Fruit fly (Drosophila melanogaster) whole organism, embryonic: ENCODE data around the gene caup.

Source experiments
- Abd-B ChIP-seq: fragments of 200-800 bp; sonication (Bioruptor generic); optimal IDR thresholded peaks from 2 replicates; lab custom pipeline; 2018; ENCODE audit warnings: missing biosample characterization, mild to moderate bottlenecking, missing genetic modification characterization, moderate library complexity
- Atf3 ChIP-seq: fragments of 200-800 bp; sonication (Bioruptor generic); optimal IDR thresholded peaks from 3 replicates; lab custom pipeline; 2016; ENCODE audit warnings: missing biosample characterization, missing genetic modification characterization
- CG10267 ChIP-seq: fragments of 200-800 bp; sonication (Bioruptor generic); optimal IDR thresholded peaks from 2 replicates; lab custom pipeline; 2018; ENCODE audit warnings: missing biosample characterization, mild to moderate bottlenecking, missing genetic modification characterization, moderate library complexity
- CG10565 ChIP-seq: fragments of 200-800 bp; sonication (Bioruptor generic); optimal IDR thresholded peaks from 3 replicates; lab custom pipeline; 2016; ENCODE audit warnings: missing biosample characterization, mild to moderate bottlenecking, missing genetic modification characterization
- CG11560 ChIP-seq: fragments of 200-800 bp; sonication (Bioruptor generic); IDR thresholded peaks from 3 replicates; pipeline ENCODE4 v1.3.6; 2022; ENCODE audit warnings: missing biosample characterization, missing genetic modification characterization
- CG13424 ChIP-seq: fragments of 200-800 bp; sonication (Bioruptor generic); optimal IDR thresholded peaks from 2 replicates; lab custom pipeline; 2019; ENCODE audit warnings: missing biosample characterization, mild to moderate bottlenecking, missing genetic modification characterization, moderate library complexity
- CG14667 ChIP-seq: fragments of 200-800 bp; sonication (Bioruptor generic); IDR thresholded peaks from 2 replicates; pipeline ENCODE4 v1.3.6; 2022; ENCODE audit warnings: missing biosample characterization, missing genetic modification characterization
- CG1602 ChIP-seq: fragments of 200-800 bp; sonication (Bioruptor generic); optimal IDR thresholded peaks from 3 replicates; lab custom pipeline; 2016; ENCODE audit warnings: missing biosample characterization, missing genetic modification characterization
- CG17328 ChIP-seq: fragments of 200-800 bp; sonication (Bioruptor generic); IDR thresholded peaks from 2 replicates; pipeline ENCODE4 v1.3.6; 2022; ENCODE audit warnings: missing biosample characterization, missing genetic modification characterization
- CG17802 ChIP-seq: fragments of 200-800 bp; sonication (Bioruptor generic); optimal IDR thresholded peaks from 2 replicates; lab custom pipeline; 2018; ENCODE audit warnings: missing biosample characterization, mild to moderate bottlenecking, missing genetic modification characterization, moderate library complexity
- CG17829 ChIP-seq: fragments of 200-800 bp; optimal IDR thresholded peaks from 2 replicates; lab custom pipeline; 2019; ENCODE audit warnings: missing biosample characterization, mild to moderate bottlenecking, missing genetic modification characterization, moderate library complexity
- CG18476 ChIP-seq: fragments of 200-800 bp; sonication (Bioruptor generic); optimal IDR thresholded peaks from 2 replicates; lab custom pipeline; 2016; ENCODE audit warnings: missing biosample characterization, mild to moderate bottlenecking, missing genetic modification characterization
- CG18599 ChIP-seq: fragments of 200-800 bp; sonication (Bioruptor generic); optimal IDR thresholded peaks from 3 replicates; lab custom pipeline; 2017; ENCODE audit warnings: missing biosample characterization, missing genetic modification characterization, mild to moderate bottlenecking, moderate library complexity, missing genetic modification reagents
- CG2120 ChIP-seq: fragments of 200-800 bp; sonication (Bioruptor generic); optimal IDR thresholded peaks from 3 replicates; lab custom pipeline; 2016; ENCODE audit warnings: missing biosample characterization, missing genetic modification characterization
- CG3407 ChIP-seq: fragments of 200-800 bp; sonication (Bioruptor generic); optimal IDR thresholded peaks from 2 replicates; lab custom pipeline; 2018; ENCODE audit warnings: missing biosample characterization, mild to moderate bottlenecking, missing genetic modification characterization
- CG34224 ChIP-seq: fragments of 200-800 bp; sonication (Bioruptor generic); IDR thresholded peaks from 3 replicates; pipeline ENCODE4 v1.3.6; 2022; ENCODE audit warnings: missing biosample characterization, missing genetic modification characterization; ENCODE audit not compliant: partially characterized antibody
- CG4328 ChIP-seq: fragments of 200-800 bp; sonication (Bioruptor generic); optimal IDR thresholded peaks from 3 replicates; lab custom pipeline; 2017; ENCODE audit warnings: missing biosample characterization, missing genetic modification reagents, missing genetic modification characterization
- CG4360 ChIP-seq: fragments of 200-800 bp; sonication (Bioruptor generic); IDR thresholded peaks from 2 replicates; pipeline ENCODE4 v1.3.6; 2022; ENCODE audit warnings: missing biosample characterization, missing genetic modification characterization
- CG5245 ChIP-seq: fragments of 200-800 bp; sonication (Bioruptor generic); optimal IDR thresholded peaks from 3 replicates; lab custom pipeline; 2016; ENCODE audit warnings: missing biosample characterization, missing genetic modification characterization
- CG6813 ChIP-seq: fragments of 200-800 bp; sonication (Bioruptor generic); optimal IDR thresholded peaks from 2 replicates; lab custom pipeline; 2017; ENCODE audit warnings: missing biosample characterization, missing genetic modification characterization, mild to moderate bottlenecking, moderate library complexity, missing genetic modification reagents
- D19A ChIP-seq: fragments of 200-800 bp; optimal IDR thresholded peaks from 3 replicates; lab custom pipeline; 2019; ENCODE audit warnings: missing biosample characterization, mild to moderate bottlenecking, missing genetic modification characterization, moderate library complexity
- ERR ChIP-seq: fragments of 200-800 bp; sonication (Bioruptor generic); optimal IDR thresholded peaks from 2 replicates; lab custom pipeline; 2016; ENCODE audit warnings: missing biosample characterization, missing genetic modification characterization
- NK7.1 ChIP-seq: fragments of 200-800 bp; sonication (Bioruptor generic); optimal IDR thresholded peaks from 3 replicates; lab custom pipeline; 2016; ENCODE audit warnings: missing biosample characterization, missing genetic modification characterization
- Nf-YB ChIP-seq: fragments of 200-800 bp; sonication (Bioruptor generic); optimal IDR thresholded peaks from 3 replicates; lab custom pipeline; 2019; ENCODE audit warnings: missing biosample characterization, mild to moderate bottlenecking, missing genetic modification characterization, moderate library complexity
- Oli ChIP-seq: fragments of 200-800 bp; sonication (Bioruptor generic); optimal IDR thresholded peaks from 2 replicates; lab custom pipeline; 2018; ENCODE audit warnings: missing biosample characterization, mild to moderate bottlenecking, missing genetic modification characterization, moderate library complexity
- Rfx ChIP-seq: fragments of 200-800 bp; sonication (Bioruptor generic); IDR thresholded peaks from 2 replicates; pipeline ENCODE4 v1.3.6; 2022; ENCODE audit warnings: missing biosample characterization, missing genetic modification characterization
- Side ChIP-seq: fragments of 200-800 bp; sonication (Bioruptor generic); optimal IDR thresholded peaks from 2 replicates; lab custom pipeline; 2016; ENCODE audit warnings: missing biosample characterization, missing genetic modification characterization
- Sry-δ ChIP-seq: fragments of 200-800 bp; sonication (Bioruptor generic); optimal IDR thresholded peaks from 2 replicates; lab custom pipeline; 2016; ENCODE audit warnings: missing biosample characterization, missing genetic modification characterization
- ci ChIP-seq: fragments of 200-800 bp; sonication (Bioruptor generic); IDR thresholded peaks from 3 replicates; pipeline ENCODE4 v1.3.6; 2022; ENCODE audit warnings: missing biosample characterization, missing genetic modification characterization
- cwo ChIP-seq: fragments of 200-800 bp; sonication (Bioruptor generic); optimal IDR thresholded peaks from 3 replicates; lab custom pipeline; 2017; ENCODE audit warnings: missing biosample characterization, missing genetic modification characterization, mild to moderate bottlenecking, moderate library complexity, missing genetic modification reagents
- dpn ChIP-seq, 2 experiments: fragments of 200-800 bp; sonication (Bioruptor generic); optimal IDR thresholded peaks; 3 replicates each; lab custom pipeline; 2016; ENCODE audit warnings: missing biosample characterization in 2 of 2, missing genetic modification characterization in 2 of 2
- ems ChIP-seq: fragments of 200-800 bp; sonication (Bioruptor generic); optimal IDR thresholded peaks from 3 replicates; lab custom pipeline; 2016; ENCODE audit warnings: missing biosample characterization, missing genetic modification characterization
- gce ChIP-seq: fragments of 200-800 bp; sonication (Bioruptor generic); IDR thresholded peaks from 3 replicates; pipeline ENCODE4 v1.3.6; 2022; ENCODE audit warnings: missing biosample characterization, missing genetic modification characterization
- gfzf ChIP-seq: fragments of 200-800 bp; sonication (Bioruptor generic); optimal IDR thresholded peaks from 2 replicates; lab custom pipeline; 2016; ENCODE audit warnings: missing biosample characterization, mild to moderate bottlenecking, missing genetic modification characterization, moderate library complexity
- hb ChIP-seq: fragments of 200-800 bp; sonication (Bioruptor generic); IDR thresholded peaks from 3 replicates; pipeline ENCODE4 v1.3.6; 2022; ENCODE audit warnings: missing biosample characterization, missing genetic modification characterization; ENCODE audit not compliant: partially characterized antibody
- hbn ChIP-seq: fragments of 200-800 bp; sonication (Bioruptor generic); IDR thresholded peaks from 2 replicates; pipeline ENCODE4 v1.3.6; 2022; ENCODE audit warnings: missing biosample characterization, missing genetic modification characterization; ENCODE audit not compliant: partially characterized antibody
- her ChIP-seq: fragments of 200-800 bp; sonication (Bioruptor generic); optimal IDR thresholded peaks from 2 replicates; lab custom pipeline; 2016; ENCODE audit warnings: missing biosample characterization, missing genetic modification characterization
- lbe ChIP-seq: fragments of 200-800 bp; sonication (Bioruptor generic); optimal IDR thresholded peaks from 2 replicates; lab custom pipeline; 2016; ENCODE audit warnings: missing biosample characterization, mild to moderate bottlenecking, missing genetic modification characterization
- otp ChIP-seq: fragments of 200-800 bp; sonication (Bioruptor generic); IDR thresholded peaks from 3 replicates; pipeline ENCODE4, ENCODE4 v1.3.6; 2022; ENCODE audit warnings: missing biosample characterization, missing genetic modification characterization
- pb ChIP-seq: fragments of 200-800 bp; sonication (Bioruptor generic); optimal IDR thresholded peaks from 3 replicates; lab custom pipeline; 2016; ENCODE audit warnings: missing biosample characterization, missing genetic modification characterization
- phol ChIP-seq: fragments of 200-800 bp; sonication (Bioruptor generic); optimal IDR thresholded peaks from 3 replicates; lab custom pipeline; 2018; ENCODE audit warnings: missing biosample characterization, mild to moderate bottlenecking, missing genetic modification characterization, moderate library complexity
- pum ChIP-seq: fragments of 200-800 bp; sonication (Bioruptor generic); optimal IDR thresholded peaks from 2 replicates; lab custom pipeline; 2016; ENCODE audit warnings: missing biosample characterization, missing genetic modification characterization
- repo ChIP-seq: fragments of 200-800 bp; sonication (Bioruptor generic); optimal IDR thresholded peaks from 2 replicates; lab custom pipeline; 2016; ENCODE audit warnings: missing biosample characterization, missing genetic modification characterization
- ro ChIP-seq: fragments of 200-800 bp; sonication (Bioruptor generic); IDR thresholded peaks from 2 replicates; pipeline ENCODE4 v1.3.6; 2022; ENCODE audit warnings: missing biosample characterization, missing genetic modification characterization
- sc ChIP-seq, 3 experiments: fragments of >200 bp in 2 of 3; fragments of 200-800 bp in 1 of 3; sonication (Bioruptor generic) in 1 of 3; optimal IDR thresholded peaks; 2 replicates in 2 of 3; 3 replicates in 1 of 3; lab custom pipeline; 2017; ENCODE audit warnings: mild to moderate bottlenecking in 1 of 3, missing biosample characterization in 1 of 3, missing genetic modification characterization in 1 of 3, missing genetic modification reagents in 1 of 3
- schlank ChIP-seq: fragments of 200-800 bp; sonication (Bioruptor generic); optimal IDR thresholded peaks from 2 replicates; lab custom pipeline; 2018; ENCODE audit warnings: missing biosample characterization, mild to moderate bottlenecking, missing genetic modification characterization
- sd ChIP-seq: fragments of 200-800 bp; sonication (Bioruptor generic); optimal IDR thresholded peaks from 3 replicates; lab custom pipeline; 2018; ENCODE audit warnings: missing biosample characterization, mild to moderate bottlenecking, missing genetic modification characterization, moderate library complexity
- slou ChIP-seq: fragments of 200-800 bp; sonication (Bioruptor generic); optimal IDR thresholded peaks from 3 replicates; lab custom pipeline; 2016; ENCODE audit warnings: missing biosample characterization, missing genetic modification characterization
- tio ChIP-seq: fragments of 200-800 bp; sonication (Bioruptor generic); optimal IDR thresholded peaks from 2 replicates; lab custom pipeline; 2017; ENCODE audit warnings: missing biosample characterization, missing genetic modification characterization, inconsistent platforms
- z ChIP-seq: fragments of 200-800 bp; sonication (Bioruptor generic); IDR thresholded peaks from 3 replicates; pipeline ENCODE4 v1.3.6; 2022; ENCODE audit warnings: missing biosample characterization, missing genetic modification characterization

caup gene

dm6 chr3L:12618824-12619370 lies 9.5 kb downstream of the caup start (continued):
- no peak for TF ChIP-seq gce (GFP tag; lab: Robert Waterston, UW)
- peak; percentile 38; the same call in 1 of the 2 replicates for TF ChIP-seq CG14667 (GFP tag; lab: Robert Waterston, UW)
- TF ChIP-seq repo (GFP tag; lab: Kevin White, UChicago), result no peak
- no peak for TF ChIP-seq Oli (tag; lab: Kevin White, UChicago)
- TF ChIP-seq D19A (tag; lab: Kevin White, UChicago), result peak; percentile 28
- TF ChIP-seq hbn, result no peak
- no peak for TF ChIP-seq ERR (GFP tag; lab: Kevin White, UChicago)
- TF ChIP-seq phol (tag; lab: Kevin White, UChicago), result peak; percentile 23
- TF ChIP-seq her, result no peak
- no peak for TF ChIP-seq Abd-B (GFP tag; lab: Kevin White, UChicago)
- no peak for TF ChIP-seq CG3407
- no peak for TF ChIP-seq CG6813
- no peak for TF ChIP-seq schlank (tag; lab: Kevin White, UChicago)
- peak; percentile 8 for TF ChIP-seq CG17829 (tag; lab: Kevin White, UChicago)
- no peak for TF ChIP-seq hb (GFP tag; lab: Robert Waterston, UW)
- no peak for TF ChIP-seq CG17802 (tag; lab: Kevin White, UChicago)
- TF ChIP-seq slou, result no peak
- TF ChIP-seq cwo, result no peak
- no peak for TF ChIP-seq CG11560 (tag; lab: Robert Waterston, UW)
- TF ChIP-seq CG5245 (GFP tag; lab: Kevin White, UChicago), result peak; percentile 27
- TF ChIP-seq ro, result no peak
- no peak for TF ChIP-seq sd (tag; lab: Kevin White, UChicago)
- TF ChIP-seq CG17328 (GFP tag; lab: Robert Waterston, UW), result 0 out of 2 replicates have a peak, but pooled peaks have one; percentile 30
- no peak for TF ChIP-seq CG34224 (GFP tag; lab: Robert Waterston, UW)
- no peak for TF ChIP-seq ems (GFP tag; lab: Kevin White, UChicago)
- TF ChIP-seq CG4360, result no peak
- TF ChIP-seq z (GFP tag; lab: Robert Waterston, UW), result no peak
- no peak for TF ChIP-seq CG1602
- no peak for TF ChIP-seq tio (GFP tag; lab: Kevin White, UChicago)
- TF ChIP-seq NK7.1 (GFP tag; lab: Kevin White, UChicago), result no peak
- TF ChIP-seq pum, result no peak
- TF ChIP-seq CG4328, result no peak
- no peak for TF ChIP-seq Atf3 (GFP tag; lab: Kevin White, UChicago)
- no peak for TF ChIP-seq CG2120
- TF ChIP-seq dpn (GFP tag; optimal IDR thresholded peaks at IDR 0.05; lab: Kevin White, UChicago), result peak; percentile 12 to 32
- TF ChIP-seq ci (GFP tag; lab: Robert Waterston, UW), result 0 out of 3 replicates have a peak, but pooled peaks have one; percentile 35
- no peak for TF ChIP-seq pb
- no peak for TF ChIP-seq Sry-δ
- TF ChIP-seq CG10267 (tag; lab: Kevin White, UChicago), result peak; percentile 3
- TF ChIP-seq gfzf (GFP tag; lab: Kevin White, UChicago), result no peak
- TF ChIP-seq CG13424 (tag; lab: Kevin White, UChicago), result peak; percentile 22
- no peak for TF ChIP-seq lbe
- TF ChIP-seq sc (optimal IDR thresholded peaks at IDR 0.05; lab: Kevin White, UChicago), result no peak
- no peak for TF ChIP-seq sc (GFP tag; optimal IDR thresholded peaks at IDR 0.05; lab: Kevin White, UChicago)
- TF ChIP-seq CG10565 (GFP tag; lab: Kevin White, UChicago), result no peak
- no peak for TF ChIP-seq Nf-YB (GFP tag; lab: Kevin White, UChicago)
- TF ChIP-seq CG18599 (GFP tag; lab: Kevin White, UChicago), result peak; percentile 22
- TF ChIP-seq Side (GFP tag; lab: Kevin White, UChicago), result no peak
- TF ChIP-seq CG18476 (GFP tag; lab: Kevin White, UChicago), result no peak
- TF ChIP-seq otp (GFP tag; lab: Robert Waterston, UW), result no peak
- no peak for TF ChIP-seq Rfx (GFP tag; lab: Robert Waterston, UW)
